Worm (Caenorhabditis elegans) whole organism, L1 larva: Measurements from ENCODE around the gene str-180.

Experiments
- Y116A8C.19 ChIP-seq: sonication (generic microtip); optimal IDR thresholded peaks from 2 replicates; lab custom pipeline; 2016; ENCODE audit warnings: missing compliant biosample characterization, missing genetic modification characterization, borderline replicate concordance
- aly-2 ChIP-seq: fragments of 150-350 bp; optimal IDR thresholded peaks from 2 replicates; lab custom pipeline; 2014; ENCODE audit warnings: missing biosample characterization, missing genetic modification characterization
- blmp-1 ChIP-seq: fragments of 150-350 bp; optimal IDR thresholded peaks from 2 replicates; lab custom pipeline; 2014; ENCODE audit warnings: missing biosample characterization, missing genetic modification characterization
- ceh-63 ChIP-seq: fragments of 200-800 bp; sonication (Bioruptor generic); optimal IDR thresholded peaks from 2 replicates; lab custom pipeline; 2018; ENCODE audit warnings: mild to moderate bottlenecking, missing genetic modification characterization, missing compliant biosample characterization
- dsc-1 ChIP-seq: sonication (generic microtip); optimal IDR thresholded peaks from 2 replicates; lab custom pipeline; 2016; ENCODE audit warnings: mild to moderate bottlenecking, missing genetic modification characterization, missing compliant biosample characterization
- efl-1 ChIP-seq, 4 experiments: fragments of 150-350 bp; optimal IDR thresholded peaks in 3 of 4; peaks in 1 of 4; 1 replicate in 1 of 4; 2 replicates in 3 of 4; lab custom pipeline; 2014; ENCODE audit warnings: missing biosample characterization in 2 of 4, missing genetic modification characterization in 2 of 4, missing genetic modification reagents in 2 of 4
- elt-2 ChIP-seq: sonication (generic microtip); optimal IDR thresholded peaks from 2 replicates; lab custom pipeline; 2016; ENCODE audit warnings: missing genetic modification characterization, mild to moderate bottlenecking, inconsistent platforms, missing compliant biosample characterization, missing genetic modification reagents
- elt-3 ChIP-seq, 6 experiments: fragments of 150-350 bp in 1 of 6; sonication (generic microtip); optimal IDR thresholded peaks; 2 replicates each; lab custom pipeline; 2017 to 2018; ENCODE audit warnings: missing biosample characterization in 6 of 6, missing genetic modification characterization in 6 of 6, inconsistent platforms in 1 of 6
- ets-5 ChIP-seq: fragments of 200-800 bp; sonication (Bioruptor generic); IDR thresholded peaks from 2 replicates; pipeline ENCODE4 v1.3.6; 2022; ENCODE audit warnings: missing genetic modification characterization, missing compliant biosample characterization
- fkh-10 ChIP-seq: sonication (generic microtip); optimal IDR thresholded peaks from 2 replicates; lab custom pipeline; 2017; ENCODE audit warnings: missing biosample characterization, missing genetic modification reagents, missing genetic modification characterization
- hlh-17 ChIP-seq: fragments of 200-800 bp; sonication (Bioruptor generic); optimal IDR thresholded peaks from 2 replicates; lab custom pipeline; 2018; ENCODE audit warnings: missing genetic modification characterization, mild to moderate bottlenecking, missing compliant biosample characterization, moderate library complexity, borderline replicate concordance
- isw-1 ChIP-seq: fragments of 200-800 bp; sonication (Bioruptor generic); IDR thresholded peaks from 2 replicates; pipeline ENCODE4 v1.3.6; 2022; ENCODE audit warnings: missing genetic modification characterization, missing compliant biosample characterization
- lin-13 ChIP-seq: fragments of 150-350 bp; optimal IDR thresholded peaks from 2 replicates; lab custom pipeline; 2014; ENCODE audit warnings: missing biosample characterization, missing genetic modification reagents, missing genetic modification characterization
- lin-14 ChIP-seq: fragments of 200-800 bp; sonication (Bioruptor generic); optimal IDR thresholded peaks from 2 replicates; lab custom pipeline; 2018; ENCODE audit warnings: mild to moderate bottlenecking, missing genetic modification characterization, moderate library complexity, missing compliant biosample characterization
- lin-39 ChIP-seq: fragments of 150-350 bp; optimal IDR thresholded peaks from 2 replicates; lab custom pipeline; 2014; ENCODE audit warnings: missing biosample characterization, missing genetic modification reagents, missing genetic modification characterization
- lir-3 ChIP-seq: sonication (generic microtip); optimal IDR thresholded peaks from 2 replicates; lab custom pipeline; 2016; ENCODE audit warnings: mild to moderate bottlenecking, missing genetic modification characterization, moderate library complexity, missing compliant biosample characterization; ENCODE audit not compliant: poor library complexity
- lsy-2 ChIP-seq, 2 experiments: fragments of 150-350 bp; optimal IDR thresholded peaks; 2 replicates each; lab custom pipeline; 2014; ENCODE audit warnings: missing biosample characterization in 2 of 2, missing genetic modification characterization in 2 of 2
- mef-2 ChIP-seq: fragments of 150-350 bp; optimal IDR thresholded peaks from 2 replicates; lab custom pipeline; 2014; ENCODE audit warnings: missing biosample characterization, missing genetic modification characterization
- nhr-11 ChIP-seq: fragments of 150-350 bp; optimal IDR thresholded peaks from 2 replicates; lab custom pipeline; 2014; ENCODE audit warnings: missing biosample characterization, missing genetic modification characterization
- nhr-20 ChIP-seq: sonication (generic microtip); optimal IDR thresholded peaks from 2 replicates; lab custom pipeline; 2016; ENCODE audit warnings: mild to moderate bottlenecking, missing genetic modification characterization, missing compliant biosample characterization
- nhr-28 ChIP-seq: fragments of 150-350 bp; optimal IDR thresholded peaks from 2 replicates; lab custom pipeline; 2014; ENCODE audit warnings: missing biosample characterization, missing genetic modification characterization
- nhr-71 ChIP-seq: sonication (generic microtip); optimal IDR thresholded peaks from 2 replicates; lab custom pipeline; 2016; ENCODE audit warnings: mild to moderate bottlenecking, missing genetic modification characterization, moderate library complexity, missing compliant biosample characterization
- nhr-76 ChIP-seq: sonication (generic microtip); optimal IDR thresholded peaks from 2 replicates; lab custom pipeline; 2017; ENCODE audit warnings: missing biosample characterization, missing genetic modification characterization
- nhr-77 ChIP-seq: fragments of 150-350 bp; optimal IDR thresholded peaks from 2 replicates; lab custom pipeline; 2014; ENCODE audit warnings: missing biosample characterization, missing genetic modification characterization
- nhr-84 ChIP-seq: sonication (generic microtip); optimal IDR thresholded peaks from 2 replicates; lab custom pipeline; 2017; ENCODE audit warnings: missing biosample characterization, missing genetic modification characterization
- rnt-1 ChIP-seq: sonication (generic microtip); optimal IDR thresholded peaks from 2 replicates; lab custom pipeline; 2016; ENCODE audit warnings: mild to moderate bottlenecking, missing genetic modification characterization, moderate library complexity, missing compliant biosample characterization
- sox-4 ChIP-seq: sonication (generic microtip); optimal IDR thresholded peaks from 2 replicates; lab custom pipeline; 2016; ENCODE audit warnings: missing genetic modification characterization, missing compliant biosample characterization
- sup-37 ChIP-seq: fragments of 200-800 bp; sonication (Bioruptor generic); optimal IDR thresholded peaks from 2 replicates; lab custom pipeline; 2018; ENCODE audit warnings: mild to moderate bottlenecking, missing genetic modification characterization, missing compliant biosample characterization
- tbx-2 ChIP-seq: sonication (generic microtip); optimal IDR thresholded peaks from 2 replicates; lab custom pipeline; 2016; ENCODE audit warnings: missing genetic modification characterization, missing compliant biosample characterization
- unc-86 ChIP-seq: sonication (generic microtip); optimal IDR thresholded peaks from 2 replicates; lab custom pipeline; 2016; ENCODE audit warnings: missing genetic modification characterization, missing compliant biosample characterization
- ztf-11 ChIP-seq, 2 experiments: sonication (generic microtip); optimal IDR thresholded peaks; 2 replicates each; lab custom pipeline; 2016 to 2017; ENCODE audit warnings: missing genetic modification characterization in 2 of 2, missing biosample characterization in 1 of 2, missing compliant biosample characterization in 1 of 2

str-180 gene

ce11 chrV:6683282-6683681 lies 14.6 kb upstream of the str-180 start:
- TF ChIP-seq unc-86 (tag; lab: Kevin White, UChicago), result peak; percentile 29
- TF ChIP-seq lin-13 (GFP tag; lab: Kevin White, UChicago), result no peak
- TF ChIP-seq ets-5, result no peak
- TF ChIP-seq hlh-17, result no peak
- TF ChIP-seq ztf-11 (tag; optimal IDR thresholded peaks at IDR 0.05; lab: Kevin White, UChicago), result peak in 1 of 2 experiments; percentile 84
- peak; percentile 51 for TF ChIP-seq tbx-2 (tag; lab: Kevin White, UChicago)
- TF ChIP-seq, all 84 proteins: peak for 3

- TF ChIP-seq nhr-71 (tag; lab: Kevin White, UChicago) (no peak), lir-3 (tag; lab: Kevin White, UChicago) (no peak), elt-2 (tag; lab: Kevin White, UChicago) (no peak), Y116A8C.19 (tag; lab: Kevin White, UChicago) (no peak), sox-4 (no peak), lsy-2 (tag; optimal IDR thresholded peaks at IDR 0.05; lab: Kevin White, UChicago) (no peak), nhr-84 (tag; lab: Kevin White, UChicago) (no peak), mef-2 (tag; lab: Kevin White, UChicago) (no peak), lin-39 (tag; lab: Kevin White, UChicago) (no peak), elt-3 (tag; optimal IDR thresholded peaks at IDR 0.05; lab: Kevin White, UChicago) (no peak), fkh-10 (GFP tag; lab: Kevin White, UChicago) (no peak), rnt-1 (tag; lab: Kevin White, UChicago) (no peak), blmp-1 (tag; lab: Kevin White, UChicago) (no peak), nhr-76 (tag; lab: Kevin White, UChicago) (no peak), aly-2 (tag; lab: Kevin White, UChicago) (no peak), nhr-28 (tag; lab: Kevin White, UChicago) (no peak), lin-14 (GFP tag; lab: Kevin White, UChicago) (no peak), nhr-11 (tag; lab: Kevin White, UChicago) (no peak), tbx-2 (tag; lab: Kevin White, UChicago) (no peak), dsc-1 (tag; lab: Kevin White, UChicago) (no peak)
- TF ChIP-seq, all 84 proteins: peak for 0
These were observed 12.9 kb upstream of the str-180 start, which contains the start of gene egl-46 for ce11 chrV:6681501-6681900. egl-46 (minus strand) TSS chrV:6681573.

DNA sequence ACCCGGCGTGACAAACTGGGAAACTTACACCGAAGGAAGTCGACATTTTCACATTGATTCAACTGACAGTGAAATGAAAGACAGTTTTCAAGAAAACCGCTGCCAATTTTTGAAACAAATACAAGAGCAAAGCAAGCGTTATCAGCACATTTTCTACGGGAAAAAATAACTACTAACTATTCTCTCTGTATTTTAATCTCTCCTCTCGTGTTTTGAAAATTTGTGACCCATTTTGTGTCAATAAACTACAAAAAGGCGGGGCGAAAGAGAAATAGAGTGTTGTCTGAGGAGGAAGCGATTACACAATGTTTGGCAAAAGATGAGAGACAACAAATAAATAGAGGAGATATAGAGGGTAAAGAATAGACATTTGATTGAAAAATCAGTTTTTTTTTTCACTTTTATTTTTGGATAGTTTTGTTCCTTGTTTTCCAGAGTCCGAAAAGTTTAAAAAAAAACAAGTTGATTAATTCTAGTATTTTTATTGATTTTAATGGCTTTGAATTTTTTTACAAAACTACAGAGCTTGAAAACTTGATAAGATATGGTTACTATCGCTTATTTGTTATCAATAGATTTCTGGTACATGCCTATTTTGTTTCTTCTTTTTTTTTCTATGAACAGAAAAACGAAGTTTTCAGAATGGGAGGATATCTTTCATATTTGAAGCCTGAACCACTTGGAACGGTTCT lies 7.7 kb upstream of the str-180 start, which contains the start of gene cest-34:
cest-34 (plus strand) TSS at position 642 of the 692 bp plus-strand sequence.
- TF ChIP-seq lin-14 (GFP tag; lab: Kevin White, UChicago) (peak; percentile 65), nhr-28 (tag; lab: Kevin White, UChicago) (no peak), nhr-20 (tag; lab: Kevin White, UChicago) (peak; percentile 63), ceh-63 (no peak), blmp-1 (tag; lab: Kevin White, UChicago) (peak; percentile 1), nhr-77 (tag; lab: Kevin White, UChicago) (peak; percentile 4)

- TF ChIP-seq efl-1 (optimal IDR thresholded peaks at IDR 0.05; lab: Kevin White, UChicago) (no peak), efl-1 (GFP tag; optimal IDR thresholded peaks at IDR 0.05 in 1 of 2; lab: Kevin White, UChicago) (peak in 1 of 2 experiments; percentile 47), isw-1 (GFP tag; lab: Robert Waterston, UW) (no peak)
These were observed 5.3 kb upstream of the str-180 start, which contains the start of gene cest-31 for ce11 chrV:6673967-6674366. cest-31 (plus strand) TSS chrV:6674267.

ce11 chrV:6669520-6669919 lies 879 bp upstream of the str-180 start, which contains the start of gene cest-28:
cest-28 (plus strand) TSS chrV:6669820.
- TF ChIP-seq nhr-77 (tag; lab: Kevin White, UChicago) (no peak), sup-37 (GFP tag; lab: Kevin White, UChicago) (no peak)
